Worm (Caenorhabditis elegans) whole organism, early embryonic: ENCODE results near the gene cisd-3.1.

ENCODE experiments used
- B0310.2 ChIP-seq: sonication (generic microtip); optimal IDR thresholded peaks from 2 replicates; lab custom pipeline; 2016; ENCODE audit warnings: mild to moderate bottlenecking, missing genetic modification characterization, missing compliant biosample characterization
- ama-1 ChIP-seq: fragments of 150-350 bp; optimal IDR thresholded peaks from 2 replicates; lab custom pipeline; 2014
- hnd-1 ChIP-seq: sonication (generic microtip); optimal IDR thresholded peaks from 2 replicates; lab custom pipeline; 2016; ENCODE audit warnings: missing genetic modification characterization, missing compliant biosample characterization
- scrt-1 ChIP-seq: fragments of 200-800 bp; sonication (Bioruptor generic); IDR thresholded peaks from 2 replicates; pipeline ENCODE4 v1.3.6; 2022; ENCODE audit warnings: missing genetic modification characterization, missing compliant biosample characterization
- sea-1 ChIP-seq: fragments of 200-800 bp; sonication (Bioruptor generic); conservative IDR thresholded peaks from 2 replicates; pipeline ENCODE4 v1.3.6; 2022; ENCODE audit warnings: missing genetic modification characterization, missing compliant biosample characterization

ce11 chrIII:4525998-4526397, 16.7 kb upstream of the cisd-3.1 start:
- TF ChIP-seq B0310.2 (no peak), scrt-1 (GFP tag; lab: Robert Waterston, UW) (no peak), sea-1 (GFP tag; lab: Robert Waterston, UW) (no peak), ama-1 (lab: Kevin White, UChicago) (no peak), hnd-1 (tag; lab: Kevin White, UChicago) (no peak)
